Fruit fly (Drosophila melanogaster) whole organism, embryonic: ENCODE results near the gene Phb1.

Source experiments
- BtbVII ChIP-seq: fragments of 200-800 bp; sonication (Bioruptor generic); optimal IDR thresholded peaks from 3 replicates; lab custom pipeline; 2017; ENCODE audit warnings: missing biosample characterization, mild to moderate bottlenecking, missing genetic modification characterization
- C15 ChIP-seq: fragments of 200-800 bp; sonication (Bioruptor generic); IDR thresholded peaks from 3 replicates; pipeline ENCODE4 v1.3.6; 2022; ENCODE audit warnings: missing biosample characterization, missing genetic modification characterization
- CG10209 ChIP-seq: fragments of 200-800 bp; sonication (Bioruptor generic); optimal IDR thresholded peaks from 3 replicates; lab custom pipeline; 2017; ENCODE audit warnings: missing biosample characterization, mild to moderate bottlenecking, missing genetic modification characterization, missing genetic modification reagents
- CG1024 ChIP-seq: fragments of 200-800 bp; sonication (Bioruptor generic); IDR thresholded peaks from 2 replicates; pipeline ENCODE4 v1.3.6; 2022; ENCODE audit warnings: missing biosample characterization, missing genetic modification characterization
- CG10565 ChIP-seq: fragments of 200-800 bp; sonication (Bioruptor generic); optimal IDR thresholded peaks from 3 replicates; lab custom pipeline; 2016; ENCODE audit warnings: missing biosample characterization, mild to moderate bottlenecking, missing genetic modification characterization
- CG10979 ChIP-seq: fragments of 200-800 bp; sonication (Bioruptor generic); optimal IDR thresholded peaks from 2 replicates; lab custom pipeline; 2018; ENCODE audit warnings: missing biosample characterization, mild to moderate bottlenecking, missing genetic modification characterization, moderate library complexity
- CG12659 ChIP-seq: fragments of 200-800 bp; sonication (Bioruptor generic); optimal IDR thresholded peaks from 3 replicates; lab custom pipeline; 2017; ENCODE audit warnings: mild to moderate bottlenecking, missing biosample characterization, missing genetic modification reagents, missing genetic modification characterization
- CG13296 ChIP-seq: fragments of 200-800 bp; sonication (Bioruptor generic); optimal IDR thresholded peaks from 3 replicates; lab custom pipeline; 2018; ENCODE audit warnings: missing biosample characterization, mild to moderate bottlenecking, missing genetic modification characterization
- CG14050 ChIP-seq: fragments of 200-800 bp; sonication (Bioruptor generic); IDR thresholded peaks from 3 replicates; pipeline ENCODE4 v1.3.6; 2022; ENCODE audit warnings: missing biosample characterization, missing genetic modification characterization
- CG2202 ChIP-seq: fragments of 200-800 bp; sonication (Bioruptor generic); optimal IDR thresholded peaks from 2 replicates; lab custom pipeline; 2018; ENCODE audit warnings: missing biosample characterization, mild to moderate bottlenecking, missing genetic modification characterization
- CG2712 ChIP-seq: fragments of 200-800 bp; optimal IDR thresholded peaks from 3 replicates; lab custom pipeline; 2019; ENCODE audit warnings: missing biosample characterization, mild to moderate bottlenecking, missing genetic modification characterization, moderate library complexity
- CG2875 ChIP-seq: fragments of 200-800 bp; sonication (Bioruptor generic); optimal IDR thresholded peaks from 2 replicates; lab custom pipeline; 2017; ENCODE audit warnings: missing biosample characterization, mild to moderate bottlenecking, missing genetic modification characterization, missing genetic modification reagents
- CG43689 ChIP-seq: fragments of 200-800 bp; sonication (Bioruptor generic); IDR thresholded peaks from 2 replicates; pipeline ENCODE4 v1.3.6; 2022; ENCODE audit warnings: missing biosample characterization, missing genetic modification characterization
- CG6689 ChIP-seq: fragments of 200-800 bp; sonication (Bioruptor generic); IDR thresholded peaks from 2 replicates; pipeline ENCODE4 v1.3.6; 2022; ENCODE audit warnings: missing biosample characterization, missing genetic modification characterization
- CG7987 ChIP-seq: fragments of 200-800 bp; sonication (Bioruptor generic); optimal IDR thresholded peaks from 2 replicates; lab custom pipeline; 2018; ENCODE audit warnings: missing biosample characterization, mild to moderate bottlenecking, missing genetic modification characterization, moderate library complexity
- CG8388 ChIP-seq: fragments of 200-800 bp; sonication (Bioruptor generic); optimal IDR thresholded peaks from 2 replicates; lab custom pipeline; 2019; ENCODE audit warnings: missing biosample characterization, mild to moderate bottlenecking, missing genetic modification characterization, moderate library complexity
- CG9932 ChIP-seq: fragments of 200-800 bp; sonication (Bioruptor generic); IDR thresholded peaks from 2 replicates; pipeline ENCODE4 v1.3.6; 2022; ENCODE audit warnings: missing biosample characterization, missing genetic modification characterization
- CHES-1-like ChIP-seq: fragments of 200-800 bp; sonication (Bioruptor generic); optimal IDR thresholded peaks from 2 replicates; lab custom pipeline; 2016; ENCODE audit warnings: missing biosample characterization, missing genetic modification characterization
- CkIIα-i1 ChIP-seq: fragments of 200-800 bp; sonication (Bioruptor generic); IDR thresholded peaks from 2 replicates; pipeline ENCODE4 v1.3.6; 2022; ENCODE audit warnings: missing biosample characterization, missing genetic modification characterization
- Dek ChIP-seq: fragments of 200-800 bp; sonication (Bioruptor generic); optimal IDR thresholded peaks from 3 replicates; lab custom pipeline; 2019; ENCODE audit warnings: missing biosample characterization, mild to moderate bottlenecking, missing genetic modification characterization, moderate library complexity
- Dip3 ChIP-seq: fragments of 200-800 bp; sonication (Bioruptor generic); optimal IDR thresholded peaks from 3 replicates; lab custom pipeline; 2016; ENCODE audit warnings: missing biosample characterization, missing genetic modification characterization
- HLH4C ChIP-seq: fragments of 200-800 bp; sonication (Bioruptor generic); IDR thresholded peaks from 3 replicates; pipeline ENCODE4 v1.3.6; 2022; ENCODE audit warnings: missing biosample characterization, missing genetic modification characterization; ENCODE audit not compliant: partially characterized antibody
- MBD-R2 ChIP-seq: fragments of 200-800 bp; sonication (Bioruptor generic); IDR thresholded peaks from 2 replicates; pipeline ENCODE4 v1.3.6; 2022; ENCODE audit warnings: missing biosample characterization, missing genetic modification characterization
- Xbp1 ChIP-seq: fragments of 200-800 bp; sonication (Bioruptor generic); optimal IDR thresholded peaks from 3 replicates; lab custom pipeline; 2016; ENCODE audit warnings: missing biosample characterization, mild to moderate bottlenecking, missing genetic modification characterization
- caup ChIP-seq: fragments of 200-800 bp; sonication (Bioruptor generic); optimal IDR thresholded peaks from 3 replicates; lab custom pipeline; 2017; ENCODE audit warnings: missing biosample characterization, mild to moderate bottlenecking, missing genetic modification characterization, moderate library complexity; ENCODE audit not compliant: severe bottlenecking
- chif ChIP-seq, 2 experiments: fragments of 200-800 bp; sonication (Bioruptor generic); optimal IDR thresholded peaks; 3 replicates each; lab custom pipeline; 2016; ENCODE audit warnings: missing biosample characterization in 2 of 2, missing genetic modification characterization in 2 of 2
- corto ChIP-seq: fragments of 200-800 bp; sonication (Bioruptor generic); optimal IDR thresholded peaks from 2 replicates; lab custom pipeline; 2016; ENCODE audit warnings: missing biosample characterization, mild to moderate bottlenecking, missing genetic modification characterization, moderate library complexity
- danr ChIP-seq: fragments of 200-800 bp; sonication (Bioruptor generic); IDR thresholded peaks from 2 replicates; pipeline ENCODE4 v1.3.6; 2022; ENCODE audit warnings: missing biosample characterization, missing genetic modification characterization
- emc ChIP-seq: fragments of 200-800 bp; sonication (Bioruptor generic); optimal IDR thresholded peaks from 2 replicates; lab custom pipeline; 2016; ENCODE audit warnings: missing biosample characterization, missing genetic modification characterization
- esg ChIP-seq: fragments of 200-800 bp; sonication (Bioruptor generic); conservative IDR thresholded peaks from 2 replicates; pipeline ENCODE4 v1.3.6; 2022; ENCODE audit warnings: missing biosample characterization, missing genetic modification characterization
- fd102C ChIP-seq: fragments of 200-800 bp; sonication (Bioruptor generic); optimal IDR thresholded peaks from 2 replicates; lab custom pipeline; 2018; ENCODE audit warnings: missing biosample characterization, mild to moderate bottlenecking, missing genetic modification characterization, moderate library complexity
- fru ChIP-seq: fragments of >200 bp; optimal IDR thresholded peaks from 2 replicates; lab custom pipeline; 2017
- gcm ChIP-seq: fragments of 200-800 bp; sonication (Bioruptor generic); optimal IDR thresholded peaks from 2 replicates; lab custom pipeline; 2019; ENCODE audit warnings: missing biosample characterization, mild to moderate bottlenecking, missing genetic modification characterization, moderate library complexity
- lbe ChIP-seq: fragments of 200-800 bp; sonication (Bioruptor generic); optimal IDR thresholded peaks from 2 replicates; lab custom pipeline; 2016; ENCODE audit warnings: missing biosample characterization, mild to moderate bottlenecking, missing genetic modification characterization
- lilli ChIP-seq: fragments of 200-800 bp; sonication (Bioruptor generic); optimal IDR thresholded peaks from 3 replicates; lab custom pipeline; 2016; ENCODE audit warnings: missing biosample characterization, missing genetic modification characterization
- lov ChIP-seq, 2 experiments: fragments of 200-800 bp in 1 of 2; fragments of >200 bp in 1 of 2; sonication (Bioruptor generic) in 1 of 2; IDR thresholded peaks in 1 of 2; optimal IDR thresholded peaks in 1 of 2; 2 replicates in 1 of 2; 3 replicates in 1 of 2; pipeline versions ENCODE4 v1.3.6 to Lab custom; 2017 to 2022; ENCODE audit warnings: missing biosample characterization in 1 of 2, missing genetic modification characterization in 1 of 2
- luna ChIP-seq: fragments of 200-800 bp; sonication (Bioruptor generic); optimal IDR thresholded peaks from 2 replicates; lab custom pipeline; 2016; ENCODE audit warnings: missing biosample characterization, missing genetic modification characterization
- mld ChIP-seq: fragments of 200-800 bp; sonication (Bioruptor generic); IDR thresholded peaks from 3 replicates; pipeline ENCODE4 v1.3.6; 2022; ENCODE audit warnings: missing biosample characterization, missing genetic modification characterization; ENCODE audit not compliant: partially characterized antibody
- pan ChIP-seq, 4 experiments: fragments of >200 bp in 3 of 4; fragments of 200-800 bp in 1 of 4; sonication (Bioruptor generic) in 1 of 4; optimal IDR thresholded peaks in 3 of 4; IDR thresholded peaks in 1 of 4; 2 replicates each; pipeline versions ENCODE4 v1.3.6 to Lab custom; 2017 to 2022; ENCODE audit warnings: missing biosample characterization in 2 of 4, missing genetic modification characterization in 2 of 4, mixed read lengths in 1 of 4
- pnt ChIP-seq: fragments of 200-800 bp; sonication (Bioruptor generic); optimal IDR thresholded peaks from 3 replicates; lab custom pipeline; 2016; ENCODE audit warnings: missing biosample characterization, missing genetic modification characterization
- prd ChIP-seq, 3 experiments: fragments of >200 bp in 2 of 3; fragments of 200-800 bp in 1 of 3; sonication (Bioruptor generic) in 1 of 3; optimal IDR thresholded peaks in 2 of 3; IDR thresholded peaks in 1 of 3; 2 replicates in 2 of 3; 3 replicates in 1 of 3; pipeline versions ENCODE4 v1.3.6 to Lab custom; 2017 to 2022; ENCODE audit warnings: missing biosample characterization in 1 of 3, missing genetic modification characterization in 1 of 3
- pros ChIP-seq: fragments of 200-800 bp; sonication (Bioruptor generic); optimal IDR thresholded peaks from 3 replicates; lab custom pipeline; 2019; ENCODE audit warnings: missing biosample characterization, mild to moderate bottlenecking, missing genetic modification characterization, moderate library complexity
- sima ChIP-seq: fragments of 200-800 bp; sonication (Bioruptor generic); optimal IDR thresholded peaks from 2 replicates; lab custom pipeline; 2016; ENCODE audit warnings: missing biosample characterization, missing genetic modification characterization
- sisA ChIP-seq: fragments of 200-800 bp; sonication (Bioruptor generic); IDR thresholded peaks from 2 replicates; pipeline ENCODE4 v1.3.6; 2022; ENCODE audit warnings: missing biosample characterization, missing genetic modification characterization
- stwl ChIP-seq: fragments of 200-800 bp; sonication (Bioruptor generic); optimal IDR thresholded peaks from 3 replicates; lab custom pipeline; 2018; ENCODE audit warnings: missing biosample characterization, mild to moderate bottlenecking, missing genetic modification characterization, moderate library complexity
- tin ChIP-seq: fragments of 200-800 bp; sonication (Bioruptor generic); optimal IDR thresholded peaks from 3 replicates; lab custom pipeline; 2016; ENCODE audit warnings: missing biosample characterization, missing genetic modification characterization
- usp ChIP-seq: fragments of >200 bp; optimal IDR thresholded peaks from 2 replicates; lab custom pipeline; 2017; ENCODE audit warnings: missing biosample characterization, missing genetic modification characterization
- vfl ChIP-seq: fragments of 200-800 bp; sonication (Bioruptor generic); optimal IDR thresholded peaks from 2 replicates; lab custom pipeline; 2016; ENCODE audit warnings: missing biosample characterization, missing genetic modification characterization
- yki ChIP-seq: fragments of >200 bp; optimal IDR thresholded peaks from 3 replicates; lab custom pipeline; 2018
- zf30C ChIP-seq: fragments of 200-800 bp; sonication (Bioruptor generic); optimal IDR thresholded peaks from 3 replicates; lab custom pipeline; 2018; ENCODE audit warnings: missing biosample characterization, mild to moderate bottlenecking, missing genetic modification characterization

Phb1 gene

DNA sequence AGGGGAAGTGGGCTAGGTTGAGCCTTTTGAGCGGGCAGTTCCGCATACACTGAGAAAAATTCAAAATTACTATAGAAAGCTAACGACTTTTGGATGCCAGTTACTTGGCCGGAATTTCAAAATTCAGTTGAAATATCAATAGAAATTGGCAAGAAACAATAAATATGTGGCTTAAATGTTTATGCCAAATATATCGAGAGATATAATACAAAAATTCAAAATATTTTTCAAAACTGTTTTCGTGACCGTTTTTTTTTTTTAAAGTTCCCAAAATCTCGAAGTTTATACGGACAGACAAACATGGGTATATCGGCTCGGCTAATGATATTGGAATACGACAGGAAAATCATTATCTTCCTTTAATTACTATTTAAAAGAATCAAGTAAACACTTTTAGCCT lies 2.7 kb downstream of the Phb1 start (continued):
- TF ChIP-seq CG7987 (GFP tag; lab: Kevin White, UChicago) (no peak), CHES-1-like (GFP tag; lab: Kevin White, UChicago) (no peak), danr (GFP tag; lab: Robert Waterston, UW) (no peak), CG9932 (GFP tag; lab: Robert Waterston, UW) (peak; percentile 50; the same call in 1 of the 2 replicates), CG14050 (GFP tag; lab: Robert Waterston, UW) (no peak), prd (optimal IDR thresholded peaks at IDR 0.05; lab: Kevin White, UChicago) (no peak), prd (GFP tag; IDR thresholded peaks at IDR 0.05; lab: Robert Waterston, UW) (peak; percentile 55; the same call in 2 of the 3 replicates), CG2712 (tag; lab: Kevin White, UChicago) (peak; percentile 27), yki (no peak), Dip3 (peak; percentile 37), MBD-R2 (no peak), tin (GFP tag; lab: Kevin White, UChicago) (peak; percentile 35), caup (GFP tag; lab: Kevin White, UChicago) (no peak), emc (GFP tag; lab: Kevin White, UChicago) (no peak), zf30C (no peak), sima (GFP tag; lab: Kevin White, UChicago) (no peak), CG6689 (GFP tag; lab: Robert Waterston, UW) (0 out of 2 replicates have a peak, but pooled peaks have one; percentile 23), CG1024 (no peak), pnt (GFP tag; lab: Kevin White, UChicago) (peak; percentile 39), CG13296 (GFP tag; lab: Kevin White, UChicago) (no peak), BtbVII (GFP tag; lab: Kevin White, UChicago) (peak; percentile 52), CkIIα-i1 (no peak), CG43689 (GFP tag; lab: Robert Waterston, UW) (no peak), HLH4C (GFP tag; lab: Robert Waterston, UW) (no peak), Xbp1 (peak; percentile 58), corto (GFP tag; lab: Kevin White, UChicago) (no peak), sisA (GFP tag; lab: Robert Waterston, UW) (0 out of 2 replicates have a peak, but pooled peaks have one; percentile 9), pros (GFP tag; lab: Kevin White, UChicago) (no peak), C15 (no peak), stwl (tag; lab: Kevin White, UChicago) (no peak), lbe (GFP tag; lab: Kevin White, UChicago) (no peak), mld (GFP tag; lab: Robert Waterston, UW) (no peak), usp (no peak), fd102C (GFP tag; lab: Kevin White, UChicago) (no peak), CG8388 (GFP tag; lab: Kevin White, UChicago) (peak; percentile 20), chif (GFP tag; optimal IDR thresholded peaks at IDR 0.05; lab: Kevin White, UChicago) (peak in 1 of 2 experiments; percentile 12), CG10565 (GFP tag; lab: Kevin White, UChicago) (no peak), lov (optimal IDR thresholded peaks at IDR 0.05; lab: Kevin White, UChicago) (no peak), lov (GFP tag; IDR thresholded peaks at IDR 0.05; lab: Robert Waterston, UW) (no peak), CG10209 (no peak), CG10979 (tag; lab: Kevin White, UChicago) (peak; percentile 29), esg (GFP tag; lab: Robert Waterston, UW) (peak; percentile 40; the same call in 1 of the 2 replicates), fru (no peak), pan (optimal IDR thresholded peaks at IDR 0.05; lab: Kevin White, UChicago) (no peak), pan (GFP tag; optimal IDR thresholded peaks at IDR 0.05 in 1 of 2, IDR thresholded peaks at IDR 0.05 in 1 of 2) (peak in 1 of 2 experiments; percentile 37), CG2875 (peak; percentile 32), CG12659 (GFP tag; lab: Kevin White, UChicago) (peak; percentile 7), lilli (GFP tag; lab: Kevin White, UChicago) (peak; percentile 54), luna (no peak), Dek (tag; lab: Kevin White, UChicago) (peak; percentile 8), gcm (GFP tag; lab: Kevin White, UChicago) (no peak), CG2202 (no peak), vfl (GFP tag; lab: Kevin White, UChicago) (no peak)
